Fruit fly (Drosophila melanogaster) whole organism, prepupa: Measurements from ENCODE around the gene CG18233.
A peak's percentile ranks its signal among the peaks of the same experiment; 100 is the strongest.

ENCODE experiments used
- Blimp-1 ChIP-seq: fragments of 200-800 bp; sonication (Bioruptor generic); optimal IDR thresholded peaks from 3 replicates; lab custom pipeline; 2017; ENCODE audit warnings: missing biosample characterization, missing genetic modification characterization, mild to moderate bottlenecking, moderate library complexity, missing genetic modification reagents
- CG11294 ChIP-seq: fragments of 200-800 bp; sonication (Bioruptor generic); IDR thresholded peaks from 2 replicates; pipeline ENCODE4 v1.3.6; 2022; ENCODE audit warnings: missing biosample characterization, missing genetic modification characterization
- CG11762 ChIP-seq: fragments of 200-800 bp; sonication (Bioruptor generic); optimal IDR thresholded peaks from 3 replicates; lab custom pipeline; 2016; ENCODE audit warnings: missing biosample characterization, missing genetic modification characterization; ENCODE audit not compliant: insufficient read depth
- CG15336 ChIP-seq: fragments of 200-800 bp; sonication (Bioruptor generic); IDR thresholded peaks from 2 replicates; pipeline ENCODE4 v1.3.6; 2022; ENCODE audit warnings: missing biosample characterization, missing genetic modification characterization
- CG3032 ChIP-seq: fragments of 200-800 bp; optimal IDR thresholded peaks from 2 replicates; lab custom pipeline; 2019; ENCODE audit warnings: missing biosample characterization, mild to moderate bottlenecking, missing genetic modification characterization, moderate library complexity
- CG32006 ChIP-seq: fragments of 200-800 bp; sonication (Bioruptor generic); optimal IDR thresholded peaks from 3 replicates; lab custom pipeline; 2017; ENCODE audit warnings: missing biosample characterization, mild to moderate bottlenecking, missing genetic modification characterization
- CG34406 ChIP-seq: fragments of 200-800 bp; sonication (Bioruptor generic); optimal IDR thresholded peaks from 3 replicates; lab custom pipeline; 2016; ENCODE audit warnings: missing biosample characterization, missing genetic modification characterization
- CG3919 ChIP-seq: fragments of 200-800 bp; sonication (Bioruptor generic); optimal IDR thresholded peaks from 3 replicates; lab custom pipeline; 2016; ENCODE audit warnings: missing biosample characterization, missing genetic modification characterization
- CG6163 ChIP-seq: fragments of 200-800 bp; sonication (Bioruptor generic); IDR thresholded peaks from 3 replicates; pipeline ENCODE4 v1.3.6; 2022; ENCODE audit warnings: missing biosample characterization, missing genetic modification characterization
- CG6792 ChIP-seq: fragments of 200-800 bp; sonication (Bioruptor generic); optimal IDR thresholded peaks from 3 replicates; lab custom pipeline; 2016; ENCODE audit warnings: missing biosample characterization, missing genetic modification characterization
- CG6808 ChIP-seq: fragments of 200-800 bp; sonication (Bioruptor generic); optimal IDR thresholded peaks from 3 replicates; lab custom pipeline; 2017; ENCODE audit warnings: missing biosample characterization, missing genetic modification characterization, mild to moderate bottlenecking, moderate library complexity, missing genetic modification reagents
- CG6854 ChIP-seq: fragments of 200-800 bp; sonication (Bioruptor generic); optimal IDR thresholded peaks from 2 replicates; lab custom pipeline; 2017; ENCODE audit warnings: missing biosample characterization, mild to moderate bottlenecking, missing genetic modification characterization
- CG8119 ChIP-seq: fragments of 200-800 bp; sonication (Bioruptor generic); IDR thresholded peaks from 3 replicates; pipeline ENCODE4 v1.3.6; 2022; ENCODE audit warnings: missing biosample characterization, missing genetic modification characterization
- CG8319 ChIP-seq: fragments of 200-800 bp; sonication (Bioruptor generic); optimal IDR thresholded peaks from 3 replicates; lab custom pipeline; 2016; ENCODE audit warnings: missing biosample characterization, missing genetic modification characterization
- CG9139 ChIP-seq: fragments of 200-800 bp; sonication (Bioruptor generic); optimal IDR thresholded peaks from 3 replicates; lab custom pipeline; 2017; ENCODE audit warnings: missing biosample characterization, mild to moderate bottlenecking, missing genetic modification characterization
- Eip75B ChIP-seq: fragments of 200-800 bp; sonication (Bioruptor generic); optimal IDR thresholded peaks from 3 replicates; lab custom pipeline; 2016; ENCODE audit warnings: missing biosample characterization, missing genetic modification characterization
- Eip78C ChIP-seq: fragments of 200-800 bp; sonication (Bioruptor generic); peaks from one replicate; lab custom pipeline; 2016; ENCODE audit warnings: missing biosample characterization, missing genetic modification characterization
- Eip93F ChIP-seq: fragments of 200-800 bp; sonication (Bioruptor generic); optimal IDR thresholded peaks from 2 replicates; lab custom pipeline; 2016; ENCODE audit warnings: missing biosample characterization, mild to moderate bottlenecking, missing genetic modification characterization
- Ets21C ChIP-seq: fragments of 200-800 bp; sonication (Bioruptor generic); optimal IDR thresholded peaks from 3 replicates; lab custom pipeline; 2016; ENCODE audit warnings: missing biosample characterization, missing genetic modification characterization
- Ets96B ChIP-seq: fragments of 200-800 bp; optimal IDR thresholded peaks from 2 replicates; lab custom pipeline; 2019; ENCODE audit warnings: missing biosample characterization, mild to moderate bottlenecking, missing genetic modification characterization, moderate library complexity
- Gug ChIP-seq: fragments of 200-800 bp; sonication (Bioruptor generic); IDR thresholded peaks from 2 replicates; pipeline ENCODE4 v1.3.6; 2022; ENCODE audit warnings: missing biosample characterization, missing genetic modification characterization
- Hr38 ChIP-seq: sonication (Bioruptor generic); optimal IDR thresholded peaks from 2 replicates; lab custom pipeline; 2016; ENCODE audit warnings: missing biosample characterization, missing genetic modification characterization
- Hr39 ChIP-seq: fragments of 200-800 bp; sonication (Bioruptor generic); optimal IDR thresholded peaks from 2 replicates; lab custom pipeline; 2016; ENCODE audit warnings: missing biosample characterization, missing genetic modification characterization
- Hr4 ChIP-seq: fragments of 200-800 bp; sonication (Bioruptor generic); optimal IDR thresholded peaks from 3 replicates; lab custom pipeline; 2016; ENCODE audit warnings: missing biosample characterization, missing genetic modification characterization
- Lpt ChIP-seq: fragments of 200-800 bp; sonication (Bioruptor generic); optimal IDR thresholded peaks from 3 replicates; lab custom pipeline; 2016; ENCODE audit warnings: missing biosample characterization, missing genetic modification characterization
- Met ChIP-seq: fragments of 200-800 bp; sonication (Bioruptor generic); optimal IDR thresholded peaks from 3 replicates; lab custom pipeline; 2016; ENCODE audit warnings: missing biosample characterization, missing genetic modification characterization
- OdsH ChIP-seq: fragments of 200-800 bp; sonication (Bioruptor generic); optimal IDR thresholded peaks from 3 replicates; lab custom pipeline; 2016; ENCODE audit warnings: missing biosample characterization, missing genetic modification characterization
- Sox102F ChIP-seq: fragments of 200-800 bp; sonication (Bioruptor generic); optimal IDR thresholded peaks from 2 replicates; lab custom pipeline; 2016; ENCODE audit warnings: missing biosample characterization, mild to moderate bottlenecking, missing genetic modification characterization
- achi ChIP-seq: fragments of 200-800 bp; sonication (Bioruptor generic); optimal IDR thresholded peaks from 3 replicates; lab custom pipeline; 2016; ENCODE audit warnings: missing biosample characterization, missing genetic modification characterization
- acj6 ChIP-seq: fragments of 200-800 bp; sonication (Bioruptor generic); optimal IDR thresholded peaks from 3 replicates; lab custom pipeline; 2016; ENCODE audit warnings: missing biosample characterization, missing genetic modification characterization
- dac ChIP-seq: fragments of 200-800 bp; sonication (Bioruptor generic); optimal IDR thresholded peaks from 2 replicates; lab custom pipeline; 2017; ENCODE audit warnings: missing biosample characterization, mild to moderate bottlenecking, missing genetic modification characterization
- esn ChIP-seq: fragments of 200-800 bp; sonication (Bioruptor generic); optimal IDR thresholded peaks from 2 replicates; lab custom pipeline; 2016; ENCODE audit warnings: missing biosample characterization, mild to moderate bottlenecking, missing genetic modification characterization, moderate library complexity
- fd59A ChIP-seq: fragments of 200-800 bp; sonication (Bioruptor generic); optimal IDR thresholded peaks from 2 replicates; lab custom pipeline; 2017; ENCODE audit warnings: missing biosample characterization, mild to moderate bottlenecking, missing genetic modification characterization, missing genetic modification reagents
- fd85E ChIP-seq: fragments of 200-800 bp; sonication (Bioruptor generic); optimal IDR thresholded peaks from 3 replicates; lab custom pipeline; 2016; ENCODE audit warnings: missing biosample characterization, missing genetic modification characterization
- fkh ChIP-seq: fragments of 200-800 bp; sonication (Bioruptor generic); optimal IDR thresholded peaks from 3 replicates; lab custom pipeline; 2017; ENCODE audit warnings: missing biosample characterization, mild to moderate bottlenecking, missing genetic modification characterization, moderate library complexity
- lz ChIP-seq: fragments of 200-800 bp; sonication (Bioruptor generic); optimal IDR thresholded peaks from 3 replicates; lab custom pipeline; 2016; ENCODE audit warnings: missing biosample characterization, missing genetic modification characterization
- pdm3 ChIP-seq: fragments of 200-800 bp; sonication (Bioruptor generic); optimal IDR thresholded peaks from 3 replicates; lab custom pipeline; 2016; ENCODE audit warnings: missing biosample characterization, missing genetic modification characterization
- spab ChIP-seq: fragments of 200-800 bp; sonication (Bioruptor generic); optimal IDR thresholded peaks from 2 replicates; lab custom pipeline; 2017; ENCODE audit warnings: missing biosample characterization, mild to moderate bottlenecking, missing genetic modification characterization, missing genetic modification reagents
- ss ChIP-seq, 2 experiments: fragments of 200-800 bp; sonication (Bioruptor generic); optimal IDR thresholded peaks; 2 replicates in 1 of 2; 3 replicates in 1 of 2; lab custom pipeline; 2017 to 2018; ENCODE audit warnings: mild to moderate bottlenecking in 2 of 2, missing biosample characterization in 2 of 2, missing genetic modification characterization in 2 of 2, moderate library complexity in 1 of 2
- svp ChIP-seq: fragments of 200-800 bp; sonication (Bioruptor generic); peaks from one replicate; lab custom pipeline; 2016; ENCODE audit warnings: missing biosample characterization, missing genetic modification characterization
- topi ChIP-seq: fragments of 200-800 bp; sonication (Bioruptor generic); optimal IDR thresholded peaks from 3 replicates; lab custom pipeline; 2016; ENCODE audit warnings: missing biosample characterization, missing genetic modification characterization
- vri ChIP-seq: fragments of 200-800 bp; sonication (Bioruptor generic); optimal IDR thresholded peaks from 3 replicates; lab custom pipeline; 2016; ENCODE audit warnings: missing biosample characterization, mild to moderate bottlenecking, missing genetic modification characterization

The CG18233 gene

DNA sequence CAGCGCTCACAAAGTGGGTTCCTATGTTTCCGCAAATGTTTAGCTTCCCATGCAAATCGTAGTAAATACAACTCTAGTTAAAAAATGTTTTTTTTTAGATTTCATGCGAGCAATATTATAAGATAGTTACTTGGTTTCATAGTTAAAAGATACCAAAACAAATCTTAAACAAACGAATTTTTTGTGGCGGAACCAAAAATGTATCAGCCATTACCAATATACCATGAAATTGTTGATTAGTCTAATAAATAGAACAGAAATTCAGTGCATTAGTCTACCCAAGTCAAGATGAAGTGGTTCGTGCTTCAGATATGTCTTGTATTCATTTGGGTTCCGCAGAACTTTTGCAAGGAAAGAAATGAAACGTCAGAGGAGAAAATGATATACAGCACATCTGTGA lies 6.3 kb downstream of the CG18233 start, which contains the start of gene CG32199:
Gene CG32199 (plus strand): TSS at position 301 of the 400 bp plus-strand sequence.
- no peak for TF ChIP-seq CG32006 (GFP tag; lab: Kevin White, UChicago)
- TF ChIP-seq CG11762 (GFP tag; lab: Kevin White, UChicago) = no peak
- TF ChIP-seq acj6 = no peak
- TF ChIP-seq spab (GFP tag; lab: Kevin White, UChicago) = no peak
- no peak for TF ChIP-seq Ets96B (tag; lab: Kevin White, UChicago)
- no peak for TF ChIP-seq Hr39 (GFP tag; lab: Kevin White, UChicago)
- TF ChIP-seq Eip75B = no peak
- no peak for TF ChIP-seq pdm3 (GFP tag; lab: Kevin White, UChicago)
- TF ChIP-seq ss (GFP tag; optimal IDR thresholded peaks at IDR 0.05; lab: Kevin White, UChicago) = no peak
- TF ChIP-seq fd85E = no peak
- TF ChIP-seq fd59A (GFP tag; lab: Kevin White, UChicago) = no peak
- TF ChIP-seq dac (GFP tag; lab: Kevin White, UChicago) = no peak

DNA sequence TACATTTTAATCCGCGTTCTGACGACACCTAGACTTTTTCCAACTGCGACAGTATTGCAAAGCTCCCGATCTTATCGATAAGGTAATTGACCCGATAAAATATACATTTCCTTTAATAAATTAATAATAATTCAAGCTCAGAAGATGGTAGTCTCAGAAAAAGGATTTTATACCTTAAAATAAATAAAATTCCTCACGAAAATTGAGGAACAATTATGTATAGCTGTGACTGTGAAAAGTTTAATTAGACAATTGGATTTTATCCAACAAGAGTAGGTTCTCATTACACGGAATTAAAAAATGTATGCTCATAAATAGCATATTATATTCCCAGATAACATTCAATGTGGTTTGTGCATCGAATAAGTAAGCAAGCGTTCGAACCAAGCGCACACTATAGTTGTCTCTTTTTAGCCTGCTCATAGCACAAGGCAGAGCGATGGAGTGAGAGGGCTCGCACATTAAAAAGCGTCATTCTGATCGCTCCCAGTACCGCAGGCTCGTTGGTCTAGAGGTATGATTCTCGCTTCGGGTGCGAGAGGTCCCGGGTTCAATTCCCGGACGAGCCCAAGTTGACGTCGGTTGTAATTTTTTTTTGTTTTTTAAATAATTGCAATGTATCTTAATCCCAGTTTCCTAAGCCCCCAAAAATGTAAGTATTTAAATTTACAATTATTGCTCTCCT lies 12.8 kb downstream of the CG18233 start, which contains the start of the genes CG13380 and CG4174:
Gene CG13380 (minus strand): TSS at position 51 of the 685 bp plus-strand sequence.
Gene CG4174 (minus strand): TSS at position 51 of the 685 bp plus-strand sequence.
- TF ChIP-seq spab (GFP tag; lab: Kevin White, UChicago) (no peak), svp (GFP tag; lab: Kevin White, UChicago) (peak; percentile 67), Hr39 (GFP tag; lab: Kevin White, UChicago) (no peak), CG6808 (GFP tag; lab: Kevin White, UChicago) (no peak), topi (GFP tag; lab: Kevin White, UChicago) (no peak), esn (GFP tag; lab: Kevin White, UChicago) (no peak), vri (no peak)

- no peak for TF ChIP-seq Hr38
- TF ChIP-seq acj6 = peak; percentile 48
- 0 out of 2 replicates have a peak, but pooled peaks have one; percentile 12 for TF ChIP-seq CG11294 (GFP tag; lab: Robert Waterston, UW)
- peak; percentile 59 for TF ChIP-seq esn (GFP tag; lab: Kevin White, UChicago)
- TF ChIP-seq CG6854 = no peak
- TF ChIP-seq CG3032 (tag; lab: Kevin White, UChicago) = no peak
- peak; percentile 4 for TF ChIP-seq Blimp-1
- peak; percentile 96 for TF ChIP-seq svp (GFP tag; lab: Kevin White, UChicago)
- peak; percentile 44 for TF ChIP-seq achi (GFP tag; lab: Kevin White, UChicago)
- TF ChIP-seq Eip78C (GFP tag; lab: Kevin White, UChicago) = peak; percentile 67
- TF ChIP-seq CG6808 (GFP tag; lab: Kevin White, UChicago) = peak; percentile 3
- TF ChIP-seq topi (GFP tag; lab: Kevin White, UChicago) = peak; percentile 34
- TF ChIP-seq fd85E = no peak
- TF ChIP-seq Lpt (GFP tag; lab: Kevin White, UChicago) = peak; percentile 27
- peak; percentile 44 for TF ChIP-seq vri
- no peak for TF ChIP-seq Ets96B (tag; lab: Kevin White, UChicago)
- TF ChIP-seq CG8119 = no peak
- TF ChIP-seq fkh (GFP tag; lab: Kevin White, UChicago) = no peak
- peak; percentile 50 for TF ChIP-seq Met (GFP tag; lab: Kevin White, UChicago)
- peak; percentile 51 for TF ChIP-seq OdsH (GFP tag; lab: Kevin White, UChicago)
- peak; percentile 22; the same call in 1 of the 3 replicates for TF ChIP-seq CG6163 (GFP tag; lab: Robert Waterston, UW)
- TF ChIP-seq CG32006 (GFP tag; lab: Kevin White, UChicago) = no peak
- no peak for TF ChIP-seq fd59A (GFP tag; lab: Kevin White, UChicago)
- peak; percentile 58 for TF ChIP-seq Eip93F
- TF ChIP-seq ss (GFP tag; optimal IDR thresholded peaks at IDR 0.05; lab: Kevin White, UChicago) = peak in 1 of 2 experiments; percentile 6
- no peak for TF ChIP-seq Gug
- peak; percentile 35 for TF ChIP-seq Hr4 (GFP tag; lab: Kevin White, UChicago)
- TF ChIP-seq Sox102F (GFP tag; lab: Kevin White, UChicago) = peak; percentile 46
- peak; percentile 17 for TF ChIP-seq CG34406
- TF ChIP-seq CG15336 = peak; percentile 64
- peak; percentile 26 for TF ChIP-seq Ets21C
- peak; percentile 54 for TF ChIP-seq CG6792 (GFP tag; lab: Kevin White, UChicago)
- TF ChIP-seq Hr39 (GFP tag; lab: Kevin White, UChicago) = peak; percentile 8
- no peak for TF ChIP-seq CG9139 (GFP tag; lab: Kevin White, UChicago)
- TF ChIP-seq pdm3 (GFP tag; lab: Kevin White, UChicago) = peak; percentile 48
- no peak for TF ChIP-seq CG8319
- no peak for TF ChIP-seq dac (GFP tag; lab: Kevin White, UChicago)
- peak; percentile 54 for TF ChIP-seq CG3919 (GFP tag; lab: Kevin White, UChicago)
- TF ChIP-seq lz (GFP tag; lab: Kevin White, UChicago) = peak; percentile 60
These were observed 15.9 kb downstream of the CG18233 start for dm6 chr3L:18620988-18621734.
